Fruit fly (Drosophila melanogaster) whole organism, embryonic: ENCODE measurements around the gene Klp67A.
A peak's percentile ranks its signal among the peaks of the same experiment; 100 is the strongest.

Experiments used
- CG11560 ChIP-seq: fragments of 200-800 bp; sonication (Bioruptor generic); IDR thresholded peaks from 3 replicates; pipeline ENCODE4 v1.3.6; 2022; ENCODE audit warnings: missing biosample characterization, missing genetic modification characterization
- CG12104 ChIP-seq: fragments of 200-800 bp; sonication (Bioruptor generic); optimal IDR thresholded peaks from 3 replicates; lab custom pipeline; 2016; ENCODE audit warnings: missing biosample characterization, missing genetic modification characterization
- CG12391 ChIP-seq: fragments of 200-800 bp; sonication (Bioruptor generic); optimal IDR thresholded peaks from 3 replicates; lab custom pipeline; 2018; ENCODE audit warnings: missing biosample characterization, mild to moderate bottlenecking, missing genetic modification characterization, moderate library complexity
- CG14441 ChIP-seq: fragments of 200-800 bp; sonication (Bioruptor generic); IDR thresholded peaks from 2 replicates; pipeline ENCODE4 v1.3.6; 2022; ENCODE audit warnings: missing biosample characterization, missing genetic modification characterization
- CG15601 ChIP-seq: fragments of 200-800 bp; sonication (Bioruptor generic); optimal IDR thresholded peaks from 3 replicates; lab custom pipeline; 2019; ENCODE audit warnings: missing biosample characterization, mild to moderate bottlenecking, missing genetic modification characterization, moderate library complexity
- CG16813 ChIP-seq: fragments of 200-800 bp; sonication (Bioruptor generic); IDR thresholded peaks from 3 replicates; pipeline ENCODE4 v1.3.6; 2022; ENCODE audit warnings: missing biosample characterization, missing genetic modification characterization; ENCODE audit not compliant: partially characterized antibody
- CG17802 ChIP-seq: fragments of 200-800 bp; sonication (Bioruptor generic); optimal IDR thresholded peaks from 2 replicates; lab custom pipeline; 2018; ENCODE audit warnings: missing biosample characterization, mild to moderate bottlenecking, missing genetic modification characterization, moderate library complexity
- CG2678 ChIP-seq: fragments of 200-800 bp; sonication (Bioruptor generic); optimal IDR thresholded peaks from 3 replicates; lab custom pipeline; 2019; ENCODE audit warnings: missing biosample characterization, mild to moderate bottlenecking, missing genetic modification characterization, moderate library complexity
- CG2712 ChIP-seq: fragments of 200-800 bp; optimal IDR thresholded peaks from 3 replicates; lab custom pipeline; 2019; ENCODE audit warnings: missing biosample characterization, mild to moderate bottlenecking, missing genetic modification characterization, moderate library complexity
- CG33213 ChIP-seq: fragments of 200-800 bp; sonication (Bioruptor generic); optimal IDR thresholded peaks from 3 replicates; lab custom pipeline; 2016; ENCODE audit warnings: missing biosample characterization, missing genetic modification characterization
- CG4617 ChIP-seq: fragments of 200-800 bp; sonication (Bioruptor generic); optimal IDR thresholded peaks from 3 replicates; lab custom pipeline; 2016; ENCODE audit warnings: missing biosample characterization, missing genetic modification characterization, borderline replicate concordance
- CG4730 ChIP-seq: fragments of 200-800 bp; sonication (Bioruptor generic); IDR thresholded peaks from 2 replicates; pipeline ENCODE4 v1.3.6; 2022; ENCODE audit warnings: missing biosample characterization, missing genetic modification characterization
- CG4820 ChIP-seq: fragments of 200-800 bp; sonication (Bioruptor generic); optimal IDR thresholded peaks from 3 replicates; lab custom pipeline; 2016; ENCODE audit warnings: missing biosample characterization, missing genetic modification characterization
- CG6765 ChIP-seq: fragments of 200-800 bp; sonication (Bioruptor generic); optimal IDR thresholded peaks from 3 replicates; lab custom pipeline; 2017; ENCODE audit warnings: missing biosample characterization, mild to moderate bottlenecking, missing genetic modification characterization
- CG7745 ChIP-seq: fragments of 200-800 bp; sonication (Bioruptor generic); optimal IDR thresholded peaks from 2 replicates; lab custom pipeline; 2018; ENCODE audit warnings: missing biosample characterization, mild to moderate bottlenecking, missing genetic modification characterization, moderate library complexity
- CG7786 ChIP-seq: fragments of 200-800 bp; sonication (Bioruptor generic); optimal IDR thresholded peaks from 2 replicates; lab custom pipeline; 2016; ENCODE audit warnings: missing biosample characterization, missing genetic modification characterization
- CG8359 ChIP-seq: fragments of 200-800 bp; sonication (Bioruptor generic); optimal IDR thresholded peaks from 2 replicates; lab custom pipeline; 2017; ENCODE audit warnings: missing biosample characterization, mild to moderate bottlenecking, missing genetic modification characterization, borderline replicate concordance
- CG9817 ChIP-seq: fragments of 200-800 bp; sonication (Bioruptor generic); optimal IDR thresholded peaks from 2 replicates; lab custom pipeline; 2018; ENCODE audit warnings: missing biosample characterization, mild to moderate bottlenecking, missing genetic modification characterization, moderate library complexity
- CTCF ChIP-seq: fragments of 200-800 bp; sonication (Bioruptor generic); optimal IDR thresholded peaks from 2 replicates; lab custom pipeline; 2017; ENCODE audit warnings: missing biosample characterization, mild to moderate bottlenecking, missing genetic modification characterization, moderate library complexity
- Chrac-16 ChIP-seq: fragments of 200-800 bp; sonication (Bioruptor generic); optimal IDR thresholded peaks from 3 replicates; lab custom pipeline; 2016; ENCODE audit warnings: missing biosample characterization, missing genetic modification characterization
- E2f1 ChIP-seq: fragments of 200-800 bp; sonication (Bioruptor generic); IDR thresholded peaks from 2 replicates; pipeline ENCODE4 v1.3.6; 2022; ENCODE audit warnings: missing biosample characterization, missing genetic modification characterization
- Eip74EF ChIP-seq, 2 experiments: fragments of 200-800 bp in 1 of 2; fragments of >200 bp in 1 of 2; sonication (Bioruptor generic) in 1 of 2; optimal IDR thresholded peaks; 2 replicates each; lab custom pipeline; 2017 to 2019; ENCODE audit warnings: missing biosample characterization in 2 of 2, missing genetic modification characterization in 2 of 2, mild to moderate bottlenecking in 1 of 2, moderate library complexity in 1 of 2
- Hr3 ChIP-seq: fragments of 200-800 bp; sonication (Bioruptor generic); optimal IDR thresholded peaks from 3 replicates; lab custom pipeline; 2016; ENCODE audit warnings: missing biosample characterization, missing genetic modification characterization
- Hsf ChIP-seq: fragments of 200-800 bp; sonication (Bioruptor generic); optimal IDR thresholded peaks from 3 replicates; lab custom pipeline; 2016; ENCODE audit warnings: missing biosample characterization, missing genetic modification characterization
- Kr ChIP-seq: fragments of 200-800 bp; sonication (Bioruptor generic); optimal IDR thresholded peaks from 2 replicates; lab custom pipeline; 2017; ENCODE audit warnings: missing biosample characterization, mild to moderate bottlenecking, missing genetic modification characterization
- Mes4 ChIP-seq: fragments of 200-800 bp; sonication (Bioruptor generic); optimal IDR thresholded peaks from 2 replicates; lab custom pipeline; 2016; ENCODE audit warnings: missing biosample characterization, missing genetic modification characterization
- NfI ChIP-seq: fragments of 200-800 bp; sonication (Bioruptor generic); optimal IDR thresholded peaks from 3 replicates; lab custom pipeline; 2018; ENCODE audit warnings: missing biosample characterization, mild to moderate bottlenecking, missing genetic modification characterization, moderate library complexity
- Pdp1 ChIP-seq, 2 experiments: fragments of 200-800 bp; sonication (Bioruptor generic); optimal IDR thresholded peaks; 3 replicates each; lab custom pipeline; 2016; ENCODE audit warnings: missing biosample characterization in 2 of 2, missing genetic modification characterization in 2 of 2, mild to moderate bottlenecking in 1 of 2, moderate library complexity in 1 of 2
- Xbp1 ChIP-seq: fragments of 200-800 bp; sonication (Bioruptor generic); optimal IDR thresholded peaks from 3 replicates; lab custom pipeline; 2016; ENCODE audit warnings: missing biosample characterization, mild to moderate bottlenecking, missing genetic modification characterization
- abd-A ChIP-seq: fragments of 200-800 bp; sonication (Bioruptor generic); optimal IDR thresholded peaks from 3 replicates; lab custom pipeline; 2019; ENCODE audit warnings: missing biosample characterization, mild to moderate bottlenecking, missing genetic modification characterization, moderate library complexity
- ase ChIP-seq: fragments of 200-800 bp; sonication (Bioruptor generic); IDR thresholded peaks from 3 replicates; pipeline ENCODE4 v1.3.6; 2022; ENCODE audit warnings: missing biosample characterization, missing genetic modification characterization
- bbx ChIP-seq: fragments of 200-800 bp; sonication (Bioruptor generic); IDR thresholded peaks from 2 replicates; pipeline ENCODE4 v1.3.6; 2022; ENCODE audit warnings: missing biosample characterization, missing genetic modification characterization; ENCODE audit not compliant: partially characterized antibody
- bsh ChIP-seq, 2 experiments: fragments of 200-800 bp; sonication (Bioruptor generic); optimal IDR thresholded peaks; 2 replicates each; lab custom pipeline; 2017 to 2018; ENCODE audit warnings: mild to moderate bottlenecking in 2 of 2, missing biosample characterization in 2 of 2, missing genetic modification characterization in 2 of 2, moderate library complexity in 1 of 2
- chinmo ChIP-seq: fragments of 200-800 bp; sonication (Bioruptor generic); IDR thresholded peaks from 4 replicates; pipeline ENCODE4 v1.3.6; 2022; ENCODE audit warnings: missing biosample characterization, missing genetic modification characterization; ENCODE audit not compliant: partially characterized antibody
- chn ChIP-seq: fragments of 200-800 bp; sonication (Bioruptor generic); optimal IDR thresholded peaks from 2 replicates; lab custom pipeline; 2016; ENCODE audit warnings: missing biosample characterization, missing genetic modification characterization
- corto ChIP-seq: fragments of 200-800 bp; sonication (Bioruptor generic); optimal IDR thresholded peaks from 2 replicates; lab custom pipeline; 2016; ENCODE audit warnings: missing biosample characterization, mild to moderate bottlenecking, missing genetic modification characterization, moderate library complexity
- dmrt11E ChIP-seq: fragments of 200-800 bp; sonication (Bioruptor generic); optimal IDR thresholded peaks from 3 replicates; lab custom pipeline; 2018; ENCODE audit warnings: missing biosample characterization, mild to moderate bottlenecking, missing genetic modification characterization, moderate library complexity
- ems ChIP-seq: fragments of 200-800 bp; sonication (Bioruptor generic); optimal IDR thresholded peaks from 3 replicates; lab custom pipeline; 2016; ENCODE audit warnings: missing biosample characterization, missing genetic modification characterization
- gcm2 ChIP-seq: fragments of 200-800 bp; sonication (Bioruptor generic); optimal IDR thresholded peaks from 2 replicates; lab custom pipeline; 2016; ENCODE audit warnings: missing biosample characterization, missing genetic modification characterization
- hb ChIP-seq: fragments of 200-800 bp; sonication (Bioruptor generic); IDR thresholded peaks from 3 replicates; pipeline ENCODE4 v1.3.6; 2022; ENCODE audit warnings: missing biosample characterization, missing genetic modification characterization; ENCODE audit not compliant: partially characterized antibody
- hbn ChIP-seq: fragments of 200-800 bp; sonication (Bioruptor generic); IDR thresholded peaks from 2 replicates; pipeline ENCODE4 v1.3.6; 2022; ENCODE audit warnings: missing biosample characterization, missing genetic modification characterization; ENCODE audit not compliant: partially characterized antibody
- knrl ChIP-seq: fragments of 200-800 bp; sonication (Bioruptor generic); IDR thresholded peaks from 3 replicates; pipeline ENCODE4 v1.3.6; 2022; ENCODE audit warnings: missing biosample characterization, missing genetic modification characterization; ENCODE audit not compliant: partially characterized antibody
- lilli ChIP-seq: fragments of 200-800 bp; sonication (Bioruptor generic); optimal IDR thresholded peaks from 3 replicates; lab custom pipeline; 2016; ENCODE audit warnings: missing biosample characterization, missing genetic modification characterization
- mld ChIP-seq: fragments of 200-800 bp; sonication (Bioruptor generic); IDR thresholded peaks from 3 replicates; pipeline ENCODE4 v1.3.6; 2022; ENCODE audit warnings: missing biosample characterization, missing genetic modification characterization; ENCODE audit not compliant: partially characterized antibody
- sd ChIP-seq: fragments of 200-800 bp; sonication (Bioruptor generic); optimal IDR thresholded peaks from 3 replicates; lab custom pipeline; 2018; ENCODE audit warnings: missing biosample characterization, mild to moderate bottlenecking, missing genetic modification characterization, moderate library complexity
- tx ChIP-seq: fragments of 200-800 bp; sonication (Bioruptor generic); optimal IDR thresholded peaks from 2 replicates; lab custom pipeline; 2016; ENCODE audit warnings: missing biosample characterization, missing genetic modification characterization
- usp ChIP-seq: fragments of >200 bp; optimal IDR thresholded peaks from 2 replicates; lab custom pipeline; 2017; ENCODE audit warnings: missing biosample characterization, missing genetic modification characterization
- vvl ChIP-seq: fragments of 200-800 bp; sonication (Bioruptor generic); IDR thresholded peaks from 2 replicates; pipeline ENCODE4 v1.3.6; 2022; ENCODE audit warnings: missing biosample characterization, missing genetic modification characterization

The Klp67A gene

DNA sequence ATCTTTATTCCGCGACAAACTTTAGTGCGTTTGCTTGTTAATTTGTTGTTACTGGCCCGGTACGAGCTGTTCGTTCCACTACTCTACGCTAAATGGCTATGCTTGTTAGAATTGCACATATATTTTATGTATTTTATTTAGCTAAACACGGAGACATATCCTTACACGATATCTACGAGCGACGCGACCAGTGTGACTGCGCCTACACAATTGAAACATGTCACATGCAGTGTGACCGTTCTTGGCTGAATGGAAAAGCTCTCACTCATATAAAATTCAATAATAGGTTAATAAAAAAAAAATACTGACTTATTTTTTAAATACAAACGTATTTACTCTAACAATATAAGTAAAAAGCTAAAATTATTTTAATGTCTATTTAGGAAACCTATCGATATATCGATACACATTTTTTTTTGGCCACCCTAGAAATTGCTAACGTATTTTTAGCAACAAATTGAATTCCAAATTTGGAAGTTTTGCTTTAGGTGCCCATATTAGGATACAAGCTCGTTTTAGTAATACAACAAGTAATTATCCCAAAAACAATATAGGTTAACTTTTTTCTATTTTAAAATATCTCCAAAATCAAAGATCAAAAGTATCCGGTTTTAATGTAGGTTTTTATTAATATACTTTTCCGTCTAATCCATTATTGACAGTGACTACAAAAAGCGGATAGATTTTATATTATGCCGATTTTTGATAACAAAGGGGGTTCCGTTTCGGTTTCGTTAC is 32.3 kb upstream of the Klp67A start, which contains the start of gene CG4080 (continued):
- TF ChIP-seq Kr (GFP tag; lab: Kevin White, UChicago) (no peak), CG14441 (no peak), bsh (GFP tag; optimal IDR thresholded peaks at IDR 0.05; lab: Kevin White, UChicago) (peak in 1 of 2 experiments; percentile 22), abd-A (peak; percentile 3), hbn (GFP tag; lab: Robert Waterston, UW) (peak; percentile 75), CG7786 (GFP tag; lab: Kevin White, UChicago) (no peak), Mes4 (GFP tag; lab: Kevin White, UChicago) (peak; percentile 19), bbx (GFP tag; lab: Robert Waterston, UW) (peak; percentile 72), CG12104 (GFP tag; lab: Kevin White, UChicago) (peak; percentile 4), CG33213 (GFP tag; lab: Kevin White, UChicago) (peak; percentile 25), Pdp1 (GFP tag; optimal IDR thresholded peaks at IDR 0.05; lab: Kevin White, UChicago) (peak in 1 of 2 experiments; percentile 22), CG17802 (tag; lab: Kevin White, UChicago) (no peak), Chrac-16 (GFP tag; lab: Kevin White, UChicago) (no peak), mld (0 out of 3 replicates have a peak, but pooled peaks have one; percentile 33), CG6765 (GFP tag; lab: Kevin White, UChicago) (peak; percentile 54), Eip74EF (GFP tag; optimal IDR thresholded peaks at IDR 0.05; lab: Kevin White, UChicago) (no peak), knrl (peak; percentile 84), CG16813 (peak; percentile 77), gcm2 (GFP tag; lab: Kevin White, UChicago) (no peak), hb (GFP tag; lab: Robert Waterston, UW) (peak; percentile 24; the same call in 1 of the 3 replicates), CG8359 (no peak), NfI (GFP tag; lab: Kevin White, UChicago) (peak; percentile 23), CG11560 (no peak), Xbp1 (GFP tag; lab: Kevin White, UChicago) (peak; percentile 19), CG4820 (GFP tag; lab: Kevin White, UChicago) (no peak), CG12391 (tag; lab: Kevin White, UChicago) (peak; percentile 84), chn (GFP tag; lab: Kevin White, UChicago) (peak; percentile 32), vvl (peak; percentile 72), sd (tag; lab: Kevin White, UChicago) (peak; percentile 51), tx (GFP tag; lab: Kevin White, UChicago) (no peak), CG9817 (tag; lab: Kevin White, UChicago) (no peak), lilli (peak; percentile 52), usp (GFP tag; lab: Kevin White, UChicago) (no peak), CG15601 (tag; lab: Kevin White, UChicago) (peak; percentile 57), dmrt11E (tag; lab: Kevin White, UChicago) (peak; percentile 43), CG2712 (tag; lab: Kevin White, UChicago) (peak; percentile 41), CG4730 (GFP tag; lab: Robert Waterston, UW) (no peak), ems (peak; percentile 35), chinmo (GFP tag; lab: Robert Waterston, UW) (peak; percentile 57; the same call in 1 of the 4 replicates), ase (GFP tag; lab: Robert Waterston, UW) (no peak), Hr3 (GFP tag; lab: Kevin White, UChicago) (peak; percentile 19), corto (GFP tag; lab: Kevin White, UChicago) (peak; percentile 32), CG2678 (tag; lab: Kevin White, UChicago) (peak; percentile 19), Hsf (GFP tag; lab: Kevin White, UChicago) (peak; percentile 28), E2f1 (GFP tag; lab: Robert Waterston, UW) (peak; percentile 25; the same call in 1 of the 2 replicates), CG4617 (GFP tag; lab: Kevin White, UChicago) (peak; percentile 56), CG7745 (tag; lab: Kevin White, UChicago) (no peak), CTCF (GFP tag; lab: Kevin White, UChicago) (no peak)
